Worm (Caenorhabditis elegans) whole organism, L2 larva: ENCODE results near the gene ZK822.9.

Experiments
- ama-1 ChIP-seq: fragments of 150-350 bp; optimal IDR thresholded peaks from 2 replicates; lab custom pipeline; 2018; ENCODE audit warnings: inconsistent platforms
- egl-27 ChIP-seq: sonication (generic microtip); optimal IDR thresholded peaks from 3 replicates; lab custom pipeline; 2017; ENCODE audit warnings: missing biosample characterization, missing genetic modification reagents, missing genetic modification characterization
- elt-3 ChIP-seq: sonication (generic microtip); optimal IDR thresholded peaks from 2 replicates; lab custom pipeline; 2017; ENCODE audit warnings: missing biosample characterization, missing genetic modification characterization
- mdl-1 ChIP-seq, 2 experiments: fragments of 150-350 bp in 1 of 2; sonication (generic microtip) in 1 of 2; optimal IDR thresholded peaks; 2 replicates each; lab custom pipeline; 2017; ENCODE audit warnings: missing biosample characterization in 2 of 2, missing genetic modification characterization in 2 of 2
- nhr-11 ChIP-seq: fragments of 150-350 bp; optimal IDR thresholded peaks from 2 replicates; lab custom pipeline; 2014; ENCODE audit warnings: missing biosample characterization, missing genetic modification characterization
- nhr-237 ChIP-seq: fragments of 150-350 bp; optimal IDR thresholded peaks from 2 replicates; lab custom pipeline; 2014; ENCODE audit warnings: missing biosample characterization, missing genetic modification characterization

DNA sequence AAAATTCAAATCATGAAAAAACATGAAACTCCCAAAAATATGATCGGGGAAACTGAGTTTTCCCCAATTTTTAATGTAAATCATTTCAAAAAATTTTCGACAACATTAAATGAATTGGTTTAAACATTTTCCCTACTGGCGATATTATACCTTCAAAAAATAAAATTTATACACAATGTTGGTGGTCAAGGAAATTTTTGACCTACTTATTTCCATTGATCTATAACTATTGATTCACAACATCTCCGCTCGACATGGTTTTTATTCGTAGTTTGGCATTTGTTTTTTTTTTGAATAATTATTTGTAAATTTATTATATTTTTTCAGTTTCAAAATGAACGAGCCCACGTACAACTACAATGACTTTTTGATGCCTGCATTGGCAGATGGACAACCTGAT is 34.5 kb downstream of the ZK822.9 start, which contains the start of gene tbx-36:
- TF ChIP-seq egl-27 (tag; lab: Kevin White, UChicago) (no peak), elt-3 (tag; lab: Kevin White, UChicago) (no peak), nhr-11 (tag; lab: Kevin White, UChicago) (no peak), mdl-1 (tag; optimal IDR thresholded peaks at IDR 0.05; lab: Kevin White, UChicago) (no peak), ama-1 (no peak), nhr-237 (tag; lab: Kevin White, UChicago) (no peak)
